Fruit fly (Drosophila melanogaster) whole organism, embryonic: ENCODE measurements around the gene Sps2.

ENCODE experiments used
- Ada2b ChIP-seq: fragments of 200-800 bp; sonication (Bioruptor generic); IDR thresholded peaks from 2 replicates; pipeline ENCODE4 v1.3.6; 2022; ENCODE audit warnings: missing biosample characterization, missing genetic modification characterization
- C15 ChIP-seq: fragments of 200-800 bp; sonication (Bioruptor generic); IDR thresholded peaks from 3 replicates; pipeline ENCODE4 v1.3.6; 2022; ENCODE audit warnings: missing biosample characterization, missing genetic modification characterization
- CG10267 ChIP-seq: fragments of 200-800 bp; sonication (Bioruptor generic); optimal IDR thresholded peaks from 2 replicates; lab custom pipeline; 2018; ENCODE audit warnings: missing biosample characterization, mild to moderate bottlenecking, missing genetic modification characterization, moderate library complexity
- CG11247 ChIP-seq: fragments of 200-800 bp; sonication (Bioruptor generic); IDR thresholded peaks from 2 replicates; pipeline ENCODE4 v1.3.6; 2022; ENCODE audit warnings: missing biosample characterization, missing genetic modification characterization
- CG13624 ChIP-seq: fragments of 200-800 bp; sonication (Bioruptor generic); optimal IDR thresholded peaks from 2 replicates; lab custom pipeline; 2016; ENCODE audit warnings: missing biosample characterization, missing genetic modification characterization
- CG14014 ChIP-seq: fragments of 200-800 bp; sonication (Bioruptor generic); IDR thresholded peaks from 2 replicates; pipeline ENCODE4 v1.3.6; 2022; ENCODE audit warnings: missing biosample characterization, missing genetic modification characterization
- CG14050 ChIP-seq: fragments of 200-800 bp; sonication (Bioruptor generic); IDR thresholded peaks from 3 replicates; pipeline ENCODE4 v1.3.6; 2022; ENCODE audit warnings: missing biosample characterization, missing genetic modification characterization
- CG17829 ChIP-seq: fragments of 200-800 bp; optimal IDR thresholded peaks from 2 replicates; lab custom pipeline; 2019; ENCODE audit warnings: missing biosample characterization, mild to moderate bottlenecking, missing genetic modification characterization, moderate library complexity
- CG18619 ChIP-seq: fragments of 200-800 bp; sonication (Bioruptor generic); optimal IDR thresholded peaks from 3 replicates; lab custom pipeline; 2017; ENCODE audit warnings: missing biosample characterization, mild to moderate bottlenecking, missing genetic modification characterization
- CG2875 ChIP-seq: fragments of 200-800 bp; sonication (Bioruptor generic); optimal IDR thresholded peaks from 2 replicates; lab custom pipeline; 2017; ENCODE audit warnings: missing biosample characterization, mild to moderate bottlenecking, missing genetic modification characterization, missing genetic modification reagents
- CG31224 ChIP-seq: fragments of 200-800 bp; sonication (Bioruptor generic); IDR thresholded peaks from 2 replicates; pipeline ENCODE4 v1.3.6; 2022; ENCODE audit warnings: missing biosample characterization, missing genetic modification characterization
- CG34422 ChIP-seq: fragments of 200-800 bp; sonication (Bioruptor generic); IDR thresholded peaks from 3 replicates; pipeline ENCODE4 v1.3.6; 2022; ENCODE audit warnings: missing biosample characterization, missing genetic modification characterization
- CG4282 ChIP-seq: fragments of 200-800 bp; sonication (Bioruptor generic); optimal IDR thresholded peaks from 2 replicates; lab custom pipeline; 2016; ENCODE audit warnings: missing biosample characterization, missing genetic modification characterization
- CG5953 ChIP-seq: fragments of 200-800 bp; sonication (Bioruptor generic); IDR thresholded peaks from 2 replicates; pipeline ENCODE4 v1.3.6; 2022; ENCODE audit warnings: missing biosample characterization, missing genetic modification characterization
- CG6854 ChIP-seq: fragments of 200-800 bp; sonication (Bioruptor generic); optimal IDR thresholded peaks from 3 replicates; lab custom pipeline; 2017; ENCODE audit warnings: missing biosample characterization, mild to moderate bottlenecking, missing genetic modification characterization
- CG8290 ChIP-seq, 3 experiments: fragments of 200-800 bp; sonication (Bioruptor generic); optimal IDR thresholded peaks; 2 replicates each; lab custom pipeline; 2016 to 2019; ENCODE audit warnings: missing biosample characterization in 3 of 3, missing genetic modification characterization in 3 of 3, mild to moderate bottlenecking in 2 of 3, moderate library complexity in 1 of 3
- CG9932 ChIP-seq: fragments of 200-800 bp; sonication (Bioruptor generic); IDR thresholded peaks from 2 replicates; pipeline ENCODE4 v1.3.6; 2022; ENCODE audit warnings: missing biosample characterization, missing genetic modification characterization
- Dbx ChIP-seq: fragments of 200-800 bp; sonication (Bioruptor generic); IDR thresholded peaks from 3 replicates; pipeline ENCODE4 v1.3.6; 2022; ENCODE audit warnings: missing biosample characterization, missing genetic modification characterization
- Dek ChIP-seq: fragments of 200-800 bp; sonication (Bioruptor generic); optimal IDR thresholded peaks from 3 replicates; lab custom pipeline; 2019; ENCODE audit warnings: missing biosample characterization, mild to moderate bottlenecking, missing genetic modification characterization, moderate library complexity
- Dfd ChIP-seq, 2 experiments: fragments of >200 bp; optimal IDR thresholded peaks; 2 replicates each; lab custom pipeline; 2017; ENCODE audit warnings: missing biosample characterization in 2 of 2, missing genetic modification characterization in 2 of 2
- Dref ChIP-seq: fragments of 200-800 bp; sonication (Bioruptor generic); IDR thresholded peaks from 2 replicates; pipeline ENCODE4 v1.3.6; 2022; ENCODE audit warnings: missing biosample characterization, missing genetic modification characterization
- H15 ChIP-seq: fragments of 200-800 bp; sonication (Bioruptor generic); IDR thresholded peaks from 3 replicates; pipeline ENCODE4 v1.3.6; 2022; ENCODE audit warnings: missing biosample characterization, missing genetic modification characterization
- HmgD ChIP-seq: fragments of 200-800 bp; sonication (Bioruptor generic); optimal IDR thresholded peaks from 3 replicates; lab custom pipeline; 2016; ENCODE audit warnings: missing biosample characterization, missing genetic modification characterization
- Hsf ChIP-seq: fragments of 200-800 bp; sonication (Bioruptor generic); optimal IDR thresholded peaks from 3 replicates; lab custom pipeline; 2016; ENCODE audit warnings: missing biosample characterization, missing genetic modification characterization
- Lhr ChIP-seq: fragments of 200-800 bp; sonication (Bioruptor generic); optimal IDR thresholded peaks from 3 replicates; lab custom pipeline; 2017; ENCODE audit warnings: mild to moderate bottlenecking, missing biosample characterization, missing genetic modification reagents, missing genetic modification characterization
- MTF-1 ChIP-seq: fragments of 200-800 bp; sonication (Bioruptor generic); optimal IDR thresholded peaks from 2 replicates; lab custom pipeline; 2018; ENCODE audit warnings: missing biosample characterization, mild to moderate bottlenecking, missing genetic modification characterization, borderline replicate concordance
- NFAT ChIP-seq: fragments of 200-800 bp; sonication (Bioruptor generic); IDR thresholded peaks from 2 replicates; pipeline ENCODE4 v1.3.6; 2022; ENCODE audit warnings: missing biosample characterization, missing genetic modification characterization
- Ravus ChIP-seq: fragments of 200-800 bp; sonication (Bioruptor generic); IDR thresholded peaks from 2 replicates; pipeline ENCODE4 v1.3.6; 2022; ENCODE audit warnings: missing biosample characterization, missing genetic modification characterization
- Rx ChIP-seq: fragments of 200-800 bp; sonication (Bioruptor generic); IDR thresholded peaks from 2 replicates; pipeline ENCODE4 v1.3.6; 2022; ENCODE audit warnings: missing biosample characterization, missing genetic modification characterization
- Side ChIP-seq: fragments of 200-800 bp; sonication (Bioruptor generic); optimal IDR thresholded peaks from 2 replicates; lab custom pipeline; 2016; ENCODE audit warnings: missing biosample characterization, missing genetic modification characterization
- Sox100B ChIP-seq: fragments of 200-800 bp; sonication (Bioruptor generic); optimal IDR thresholded peaks from 3 replicates; lab custom pipeline; 2018; ENCODE audit warnings: missing biosample characterization, mild to moderate bottlenecking, missing genetic modification characterization
- ab ChIP-seq: fragments of 200-800 bp; sonication (Bioruptor generic); optimal IDR thresholded peaks from 2 replicates; lab custom pipeline; 2016; ENCODE audit warnings: missing biosample characterization, missing genetic modification characterization
- bab2 ChIP-seq: fragments of 200-800 bp; sonication (Bioruptor generic); optimal IDR thresholded peaks from 2 replicates; lab custom pipeline; 2016; ENCODE audit warnings: missing biosample characterization, missing genetic modification characterization
- ci ChIP-seq: fragments of 200-800 bp; sonication (Bioruptor generic); IDR thresholded peaks from 3 replicates; pipeline ENCODE4 v1.3.6; 2022; ENCODE audit warnings: missing biosample characterization, missing genetic modification characterization
- exex ChIP-seq: fragments of 200-800 bp; sonication (Bioruptor generic); optimal IDR thresholded peaks from 4 replicates; lab custom pipeline; 2018; ENCODE audit warnings: missing biosample characterization, mild to moderate bottlenecking, missing genetic modification characterization, moderate library complexity
- eyg ChIP-seq: fragments of 200-800 bp; sonication (Bioruptor generic); optimal IDR thresholded peaks from 3 replicates; lab custom pipeline; 2016; ENCODE audit warnings: missing biosample characterization, missing genetic modification characterization
- hth ChIP-seq: fragments of >200 bp; optimal IDR thresholded peaks from 2 replicates; lab custom pipeline; 2017; ENCODE audit warnings: inconsistent platforms
- inv ChIP-seq: fragments of 200-800 bp; sonication (Bioruptor generic); IDR thresholded peaks from 2 replicates; pipeline ENCODE4 v1.3.6; 2022; ENCODE audit warnings: missing biosample characterization, missing genetic modification characterization; ENCODE audit not compliant: partially characterized antibody
- kay ChIP-seq: fragments of 200-800 bp; sonication (Bioruptor generic); optimal IDR thresholded peaks from 2 replicates; lab custom pipeline; 2016; ENCODE audit warnings: missing biosample characterization, missing genetic modification characterization
- ken ChIP-seq: fragments of 200-800 bp; sonication (Bioruptor generic); IDR thresholded peaks from 3 replicates; pipeline ENCODE4 v1.3.6; 2022; ENCODE audit warnings: missing biosample characterization, missing genetic modification characterization
- kni ChIP-seq: fragments of 200-800 bp; sonication (Bioruptor generic); optimal IDR thresholded peaks from 3 replicates; lab custom pipeline; 2017; ENCODE audit warnings: mild to moderate bottlenecking, missing biosample characterization, missing genetic modification reagents, missing genetic modification characterization
- nerfin-1 ChIP-seq: fragments of 200-800 bp; sonication (Bioruptor generic); optimal IDR thresholded peaks from 3 replicates; lab custom pipeline; 2019; ENCODE audit warnings: missing biosample characterization, mild to moderate bottlenecking, missing genetic modification characterization, moderate library complexity
- pho ChIP-seq: fragments of 200-800 bp; sonication (Bioruptor generic); optimal IDR thresholded peaks from 2 replicates; lab custom pipeline; 2016; ENCODE audit warnings: missing biosample characterization, missing genetic modification characterization
- phol ChIP-seq: fragments of 200-800 bp; sonication (Bioruptor generic); optimal IDR thresholded peaks from 3 replicates; lab custom pipeline; 2018; ENCODE audit warnings: missing biosample characterization, mild to moderate bottlenecking, missing genetic modification characterization, moderate library complexity
- ranshi ChIP-seq: fragments of 200-800 bp; sonication (Bioruptor generic); IDR thresholded peaks from 2 replicates; pipeline ENCODE4 v1.3.6; 2022; ENCODE audit warnings: missing biosample characterization, missing genetic modification characterization
- sc ChIP-seq, 3 experiments: fragments of >200 bp in 2 of 3; fragments of 200-800 bp in 1 of 3; sonication (Bioruptor generic) in 1 of 3; optimal IDR thresholded peaks; 2 replicates in 2 of 3; 3 replicates in 1 of 3; lab custom pipeline; 2017; ENCODE audit warnings: mild to moderate bottlenecking in 1 of 3, missing biosample characterization in 1 of 3, missing genetic modification characterization in 1 of 3, missing genetic modification reagents in 1 of 3
- sens ChIP-seq: fragments of 200-800 bp; sonication (Bioruptor generic); peaks from one replicate; lab custom pipeline; 2016; ENCODE audit warnings: missing biosample characterization, missing genetic modification characterization
- stc ChIP-seq: fragments of 200-800 bp; sonication (Bioruptor generic); IDR thresholded peaks from 2 replicates; pipeline ENCODE4 v1.3.6; 2022; ENCODE audit warnings: missing biosample characterization, missing genetic modification characterization
- vvl ChIP-seq: fragments of 200-800 bp; sonication (Bioruptor generic); IDR thresholded peaks from 2 replicates; pipeline ENCODE4 v1.3.6; 2022; ENCODE audit warnings: missing biosample characterization, missing genetic modification characterization
- yki ChIP-seq: fragments of >200 bp; optimal IDR thresholded peaks from 3 replicates; lab custom pipeline; 2018

Gene Sps2

DNA sequence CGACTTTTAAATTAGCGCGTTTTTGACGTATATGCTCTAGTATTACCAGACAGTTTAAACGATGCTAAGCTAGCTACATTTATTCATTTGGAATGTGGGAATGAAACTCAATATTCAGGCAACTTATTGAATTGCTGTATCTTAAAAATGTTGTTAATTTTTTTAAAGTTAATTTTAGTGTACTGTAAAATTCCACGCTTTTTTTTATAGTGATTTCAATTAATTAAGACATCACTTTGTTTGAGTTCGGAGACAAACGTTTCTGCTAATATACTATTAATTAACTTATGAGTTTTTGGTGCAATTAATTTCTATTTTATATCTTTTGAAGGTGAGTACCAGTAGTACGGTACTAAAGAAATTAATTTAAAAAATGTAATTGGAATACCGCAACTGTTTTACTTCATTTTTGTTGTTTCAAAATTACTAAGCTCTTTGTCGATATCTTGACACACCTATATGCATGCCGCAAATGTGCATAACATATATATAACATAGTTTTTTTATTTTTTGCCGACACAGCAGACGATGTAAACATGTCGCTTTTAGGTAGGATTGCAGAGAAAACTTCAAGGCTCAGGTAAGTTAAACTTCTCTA lies 43.9 kb downstream of the Sps2 start, which contains the start of the genes Cdk1 and mRpS7 (continued):
- TF ChIP-seq NFAT (GFP tag; lab: Robert Waterston, UW), result no peak
- peak; percentile 39 for TF ChIP-seq exex
- TF ChIP-seq inv (GFP tag; lab: Robert Waterston, UW), result no peak
- TF ChIP-seq nerfin-1 (tag; lab: Kevin White, UChicago), result peak; percentile 51
- peak; percentile 59 for TF ChIP-seq bab2
- peak; percentile 47; the same call in 1 of the 3 replicates for TF ChIP-seq H15 (GFP tag; lab: Robert Waterston, UW)
- peak; percentile 50; the same call in 1 of the 2 replicates for TF ChIP-seq Ada2b (GFP tag; lab: Robert Waterston, UW)
- TF ChIP-seq ken (GFP tag; lab: Robert Waterston, UW), result peak; percentile 66; the same call in 2 of the 3 replicates
- peak; percentile 43 for TF ChIP-seq CG8290 (GFP tag; optimal IDR thresholded peaks at IDR 0.05; lab: Kevin White, UChicago)
- TF ChIP-seq CG8290 (tag; optimal IDR thresholded peaks at IDR 0.05; lab: Kevin White, UChicago), result peak in 1 of 2 experiments; percentile 19
- peak; percentile 76 for TF ChIP-seq Sox100B
- peak; percentile 70 for TF ChIP-seq CG14014 (GFP tag; lab: Robert Waterston, UW)
- TF ChIP-seq CG34422 (GFP tag; lab: Robert Waterston, UW), result peak; percentile 34; the same call in 2 of the 3 replicates
- no peak for TF ChIP-seq yki (lab: Kevin White, UChicago)
- peak; percentile 72 for TF ChIP-seq CG18619 (GFP tag; lab: Kevin White, UChicago)
- peak; percentile 79 for TF ChIP-seq Hsf (GFP tag; lab: Kevin White, UChicago)
- TF ChIP-seq Dref, result no peak
- TF ChIP-seq CG10267, result peak; percentile 74
- TF ChIP-seq ab (GFP tag; lab: Kevin White, UChicago), result no peak
- TF ChIP-seq Side (GFP tag; lab: Kevin White, UChicago), result peak; percentile 18
- no peak for TF ChIP-seq Dfd (GFP tag; optimal IDR thresholded peaks at IDR 0.05; lab: Kevin White, UChicago)
- no peak for TF ChIP-seq eyg (GFP tag; lab: Kevin White, UChicago)
- no peak for TF ChIP-seq hth (lab: Kevin White, UChicago)
- no peak; the same call in 1 of the 2 replicates for TF ChIP-seq Ravus
- TF ChIP-seq CG9932 (GFP tag; lab: Robert Waterston, UW), result peak; percentile 35; the same call in 1 of the 2 replicates
- TF ChIP-seq kay (GFP tag; lab: Kevin White, UChicago), result no peak
- TF ChIP-seq HmgD (GFP tag; lab: Kevin White, UChicago), result peak; percentile 36
- peak; percentile 3 for TF ChIP-seq CG6854
- TF ChIP-seq pho (GFP tag; lab: Kevin White, UChicago), result peak; percentile 63
- TF ChIP-seq phol (tag; lab: Kevin White, UChicago), result peak; percentile 89
- peak; percentile 77 for TF ChIP-seq vvl
- TF ChIP-seq CG14050 (GFP tag; lab: Robert Waterston, UW), result peak; percentile 41; the same call in 1 of the 3 replicates
- no peak for TF ChIP-seq C15 (GFP tag; lab: Robert Waterston, UW)
- TF ChIP-seq sc (optimal IDR thresholded peaks at IDR 0.05; lab: Kevin White, UChicago), result no peak
- peak; percentile 36 for TF ChIP-seq sc (GFP tag; optimal IDR thresholded peaks at IDR 0.05; lab: Kevin White, UChicago)
- TF ChIP-seq CG17829 (tag; lab: Kevin White, UChicago), result peak; percentile 70
- TF ChIP-seq MTF-1 (GFP tag; lab: Kevin White, UChicago), result no peak
- TF ChIP-seq stc (GFP tag; lab: Robert Waterston, UW), result peak; percentile 15; the same call in 1 of the 2 replicates
- no peak for TF ChIP-seq kni (GFP tag; lab: Kevin White, UChicago)
- TF ChIP-seq CG4282 (GFP tag; lab: Kevin White, UChicago), result no peak
- peak; percentile 94 for TF ChIP-seq sens (GFP tag; lab: Kevin White, UChicago)
- TF ChIP-seq CG2875 (GFP tag; lab: Kevin White, UChicago), result peak; percentile 27
- peak; percentile 63; the same call in 2 of the 3 replicates for TF ChIP-seq Dbx (GFP tag; lab: Robert Waterston, UW)
- TF ChIP-seq ranshi (GFP tag; lab: Robert Waterston, UW), result 0 out of 2 replicates have a peak, but pooled peaks have one; percentile 68
- peak; percentile 63 for TF ChIP-seq CG13624 (GFP tag; lab: Kevin White, UChicago)
- peak; percentile 81 for TF ChIP-seq Dek (tag; lab: Kevin White, UChicago)
- TF ChIP-seq CG5953 (GFP tag; lab: Robert Waterston, UW), result 0 out of 2 replicates have a peak, but pooled peaks have one; percentile 52
- TF ChIP-seq CG31224 (GFP tag; lab: Robert Waterston, UW), result peak; percentile 39; the same call in 1 of the 2 replicates
- no peak for TF ChIP-seq Rx (GFP tag; lab: Robert Waterston, UW)
- TF ChIP-seq CG11247 (GFP tag; lab: Robert Waterston, UW), result peak; percentile 43; the same call in 1 of the 2 replicates
- TF ChIP-seq ci (GFP tag; lab: Robert Waterston, UW), result peak; percentile 82; the same call in 2 of the 3 replicates
- TF ChIP-seq Lhr (GFP tag; lab: Kevin White, UChicago), result peak; percentile 45
